Fruit fly (Drosophila melanogaster) whole organism, embryonic: ENCODE results near the gene CG34265.

Source experiments
- BEAF-32 ChIP-seq: fragments of 200-800 bp; sonication (Bioruptor generic); optimal IDR thresholded peaks from 3 replicates; lab custom pipeline; 2017; ENCODE audit warnings: missing biosample characterization, missing genetic modification characterization, mild to moderate bottlenecking, moderate library complexity, missing genetic modification reagents
- CG10366 ChIP-seq: fragments of 200-800 bp; sonication (Bioruptor generic); IDR thresholded peaks from 2 replicates; pipeline ENCODE4 v1.3.6; 2022; ENCODE audit warnings: missing biosample characterization, missing genetic modification characterization
- CG11085 ChIP-seq: fragments of 200-800 bp; sonication (Bioruptor generic); IDR thresholded peaks from 2 replicates; pipeline ENCODE4 v1.3.6; 2022; ENCODE audit warnings: missing biosample characterization, missing genetic modification characterization
- CG11398 ChIP-seq: fragments of 200-800 bp; sonication (Bioruptor generic); optimal IDR thresholded peaks from 2 replicates; lab custom pipeline; 2016; ENCODE audit warnings: missing biosample characterization, missing genetic modification characterization
- CG11560 ChIP-seq: fragments of 200-800 bp; sonication (Bioruptor generic); IDR thresholded peaks from 3 replicates; pipeline ENCODE4 v1.3.6; 2022; ENCODE audit warnings: missing biosample characterization, missing genetic modification characterization
- CG11723 ChIP-seq: fragments of 200-800 bp; sonication (Bioruptor generic); optimal IDR thresholded peaks from 2 replicates; lab custom pipeline; 2017; ENCODE audit warnings: missing biosample characterization, mild to moderate bottlenecking, missing genetic modification characterization
- CG12104 ChIP-seq: fragments of 200-800 bp; sonication (Bioruptor generic); optimal IDR thresholded peaks from 3 replicates; lab custom pipeline; 2016; ENCODE audit warnings: missing biosample characterization, missing genetic modification characterization
- CG15601 ChIP-seq: fragments of 200-800 bp; sonication (Bioruptor generic); optimal IDR thresholded peaks from 3 replicates; lab custom pipeline; 2019; ENCODE audit warnings: missing biosample characterization, mild to moderate bottlenecking, missing genetic modification characterization, moderate library complexity
- CG1647 ChIP-seq: fragments of 200-800 bp; sonication (Bioruptor generic); optimal IDR thresholded peaks from 3 replicates; lab custom pipeline; 2016; ENCODE audit warnings: missing biosample characterization, missing genetic modification characterization
- CG16779 ChIP-seq: fragments of 200-800 bp; sonication (Bioruptor generic); IDR thresholded peaks from 2 replicates; pipeline ENCODE4 v1.3.6; 2022; ENCODE audit warnings: missing biosample characterization, missing genetic modification characterization
- CG17328 ChIP-seq: fragments of 200-800 bp; sonication (Bioruptor generic); IDR thresholded peaks from 2 replicates; pipeline ENCODE4 v1.3.6; 2022; ENCODE audit warnings: missing biosample characterization, missing genetic modification characterization
- CG17385 ChIP-seq: fragments of 200-800 bp; sonication (Bioruptor generic); optimal IDR thresholded peaks from 3 replicates; lab custom pipeline; 2018; ENCODE audit warnings: missing biosample characterization, mild to moderate bottlenecking, missing genetic modification characterization
- CG18011 ChIP-seq: fragments of 200-800 bp; sonication (Bioruptor generic); optimal IDR thresholded peaks from 2 replicates; lab custom pipeline; 2017; ENCODE audit warnings: missing biosample characterization, missing genetic modification characterization, mild to moderate bottlenecking, moderate library complexity, missing genotype
- CG34224 ChIP-seq: fragments of 200-800 bp; sonication (Bioruptor generic); IDR thresholded peaks from 3 replicates; pipeline ENCODE4 v1.3.6; 2022; ENCODE audit warnings: missing biosample characterization, missing genetic modification characterization; ENCODE audit not compliant: partially characterized antibody
- CG3995 ChIP-seq: fragments of 200-800 bp; sonication (Bioruptor generic); optimal IDR thresholded peaks from 3 replicates; lab custom pipeline; 2016; ENCODE audit warnings: missing biosample characterization, missing genetic modification characterization
- CG4282 ChIP-seq: fragments of 200-800 bp; sonication (Bioruptor generic); optimal IDR thresholded peaks from 2 replicates; lab custom pipeline; 2016; ENCODE audit warnings: missing biosample characterization, missing genetic modification characterization
- CG7745 ChIP-seq: fragments of 200-800 bp; sonication (Bioruptor generic); optimal IDR thresholded peaks from 2 replicates; lab custom pipeline; 2018; ENCODE audit warnings: missing biosample characterization, mild to moderate bottlenecking, missing genetic modification characterization, moderate library complexity
- CG7786 ChIP-seq: fragments of 200-800 bp; sonication (Bioruptor generic); optimal IDR thresholded peaks from 2 replicates; lab custom pipeline; 2016; ENCODE audit warnings: missing biosample characterization, missing genetic modification characterization
- CG7839 ChIP-seq: fragments of 200-800 bp; sonication (Bioruptor generic); optimal IDR thresholded peaks from 3 replicates; lab custom pipeline; 2018; ENCODE audit warnings: missing biosample characterization, mild to moderate bottlenecking, missing genetic modification characterization, moderate library complexity
- CG8924 ChIP-seq: fragments of 200-800 bp; optimal IDR thresholded peaks from 3 replicates; lab custom pipeline; 2019; ENCODE audit warnings: missing biosample characterization, mild to moderate bottlenecking, missing genetic modification characterization, moderate library complexity
- CG9437 ChIP-seq: fragments of 200-800 bp; sonication (Bioruptor generic); optimal IDR thresholded peaks from 2 replicates; lab custom pipeline; 2018; ENCODE audit warnings: missing biosample characterization, mild to moderate bottlenecking, missing genetic modification characterization
- CHES-1-like ChIP-seq: fragments of 200-800 bp; sonication (Bioruptor generic); optimal IDR thresholded peaks from 2 replicates; lab custom pipeline; 2016; ENCODE audit warnings: missing biosample characterization, missing genetic modification characterization
- Dek ChIP-seq: fragments of 200-800 bp; sonication (Bioruptor generic); optimal IDR thresholded peaks from 3 replicates; lab custom pipeline; 2019; ENCODE audit warnings: missing biosample characterization, mild to moderate bottlenecking, missing genetic modification characterization, moderate library complexity
- Dref ChIP-seq: fragments of 200-800 bp; sonication (Bioruptor generic); IDR thresholded peaks from 2 replicates; pipeline ENCODE4 v1.3.6; 2022; ENCODE audit warnings: missing biosample characterization, missing genetic modification characterization
- HLH54F ChIP-seq: fragments of 200-800 bp; sonication (Bioruptor generic); optimal IDR thresholded peaks from 3 replicates; lab custom pipeline; 2016; ENCODE audit warnings: missing biosample characterization, missing genetic modification characterization
- Hmr ChIP-seq: fragments of 200-800 bp; sonication (Bioruptor generic); optimal IDR thresholded peaks from 3 replicates; lab custom pipeline; 2017; ENCODE audit warnings: mild to moderate bottlenecking, missing biosample characterization, missing genetic modification reagents, missing genetic modification characterization
- Hr78 ChIP-seq, 2 experiments: fragments of 200-800 bp in 1 of 2; fragments of >200 bp in 1 of 2; sonication (Bioruptor generic) in 1 of 2; optimal IDR thresholded peaks; 2 replicates each; lab custom pipeline; 2017 to 2019; ENCODE audit warnings: missing biosample characterization in 2 of 2, missing genetic modification characterization in 2 of 2, mild to moderate bottlenecking in 1 of 2, moderate library complexity in 1 of 2
- Mes4 ChIP-seq: fragments of 200-800 bp; sonication (Bioruptor generic); optimal IDR thresholded peaks from 2 replicates; lab custom pipeline; 2016; ENCODE audit warnings: missing biosample characterization, missing genetic modification characterization
- NFAT ChIP-seq: fragments of 200-800 bp; sonication (Bioruptor generic); IDR thresholded peaks from 2 replicates; pipeline ENCODE4 v1.3.6; 2022; ENCODE audit warnings: missing biosample characterization, missing genetic modification characterization
- Optix ChIP-seq: fragments of 200-800 bp; sonication (Bioruptor generic); IDR thresholded peaks from 3 replicates; pipeline ENCODE4 v1.3.6; 2022; ENCODE audit warnings: missing biosample characterization, missing genetic modification characterization
- Rx ChIP-seq: fragments of 200-800 bp; sonication (Bioruptor generic); IDR thresholded peaks from 2 replicates; pipeline ENCODE4 v1.3.6; 2022; ENCODE audit warnings: missing biosample characterization, missing genetic modification characterization
- Sox102F ChIP-seq: fragments of 200-800 bp; sonication (Bioruptor generic); optimal IDR thresholded peaks from 2 replicates; lab custom pipeline; 2018; ENCODE audit warnings: missing biosample characterization, mild to moderate bottlenecking, missing genetic modification characterization, moderate library complexity
- Trl ChIP-seq, 3 experiments: fragments of >200 bp in 2 of 3; fragments of 200-800 bp in 1 of 3; sonication (Bioruptor generic) in 1 of 3; optimal IDR thresholded peaks; 2 replicates in 1 of 3; 3 replicates in 2 of 3; lab custom pipeline; 2016 to 2017; ENCODE audit warnings: missing biosample characterization in 1 of 3, missing genetic modification characterization in 1 of 3
- YL-1 ChIP-seq: fragments of 200-800 bp; sonication (Bioruptor generic); optimal IDR thresholded peaks from 3 replicates; lab custom pipeline; 2017; ENCODE audit warnings: missing biosample characterization, mild to moderate bottlenecking, missing genetic modification characterization
- ase ChIP-seq: fragments of 200-800 bp; sonication (Bioruptor generic); IDR thresholded peaks from 3 replicates; pipeline ENCODE4 v1.3.6; 2022; ENCODE audit warnings: missing biosample characterization, missing genetic modification characterization
- btn ChIP-seq: fragments of 200-800 bp; sonication (Bioruptor generic); optimal IDR thresholded peaks from 2 replicates; lab custom pipeline; 2016; ENCODE audit warnings: missing biosample characterization, missing genetic modification characterization
- crol ChIP-seq: fragments of 200-800 bp; sonication (Bioruptor generic); IDR thresholded peaks from 2 replicates; pipeline ENCODE4 v1.3.6; 2022; ENCODE audit warnings: missing biosample characterization, missing genetic modification characterization
- da ChIP-seq: fragments of 200-800 bp; sonication (Bioruptor generic); optimal IDR thresholded peaks from 2 replicates; lab custom pipeline; 2016; ENCODE audit warnings: missing biosample characterization, missing genetic modification characterization
- disco-r ChIP-seq: fragments of 200-800 bp; sonication (Bioruptor generic); optimal IDR thresholded peaks from 2 replicates; lab custom pipeline; 2016; ENCODE audit warnings: missing biosample characterization, missing genetic modification characterization
- fd3F ChIP-seq: fragments of 200-800 bp; sonication (Bioruptor generic); optimal IDR thresholded peaks from 2 replicates; lab custom pipeline; 2018; ENCODE audit warnings: missing biosample characterization, mild to moderate bottlenecking, missing genetic modification characterization, moderate library complexity
- grn ChIP-seq: fragments of 200-800 bp; sonication (Bioruptor generic); optimal IDR thresholded peaks from 3 replicates; lab custom pipeline; 2017; ENCODE audit warnings: missing biosample characterization, missing genetic modification characterization
- gsb-n ChIP-seq: fragments of 200-800 bp; sonication (Bioruptor generic); optimal IDR thresholded peaks from 3 replicates; lab custom pipeline; 2018; ENCODE audit warnings: missing biosample characterization, mild to moderate bottlenecking, missing genetic modification characterization
- klu ChIP-seq: fragments of 200-800 bp; sonication (Bioruptor generic); IDR thresholded peaks from 2 replicates; pipeline ENCODE4 v1.3.6; 2022; ENCODE audit warnings: missing biosample characterization, missing genetic modification characterization
- luna ChIP-seq: fragments of 200-800 bp; sonication (Bioruptor generic); optimal IDR thresholded peaks from 2 replicates; lab custom pipeline; 2016; ENCODE audit warnings: missing biosample characterization, missing genetic modification characterization
- pum ChIP-seq: fragments of 200-800 bp; sonication (Bioruptor generic); optimal IDR thresholded peaks from 2 replicates; lab custom pipeline; 2016; ENCODE audit warnings: missing biosample characterization, missing genetic modification characterization
- sisA ChIP-seq: fragments of 200-800 bp; sonication (Bioruptor generic); IDR thresholded peaks from 2 replicates; pipeline ENCODE4 v1.3.6; 2022; ENCODE audit warnings: missing biosample characterization, missing genetic modification characterization
- slp2 ChIP-seq: fragments of 200-800 bp; sonication (Bioruptor generic); optimal IDR thresholded peaks from 2 replicates; lab custom pipeline; 2016; ENCODE audit warnings: missing biosample characterization, missing genetic modification characterization
- stwl ChIP-seq: fragments of 200-800 bp; sonication (Bioruptor generic); optimal IDR thresholded peaks from 3 replicates; lab custom pipeline; 2018; ENCODE audit warnings: missing biosample characterization, mild to moderate bottlenecking, missing genetic modification characterization, moderate library complexity
- unc-4 ChIP-seq: fragments of 200-800 bp; sonication (Bioruptor generic); IDR thresholded peaks from 2 replicates; pipeline ENCODE4 v1.3.6; 2022; ENCODE audit warnings: missing biosample characterization, missing genetic modification characterization; ENCODE audit not compliant: partially characterized antibody

Gene CG34265

DNA sequence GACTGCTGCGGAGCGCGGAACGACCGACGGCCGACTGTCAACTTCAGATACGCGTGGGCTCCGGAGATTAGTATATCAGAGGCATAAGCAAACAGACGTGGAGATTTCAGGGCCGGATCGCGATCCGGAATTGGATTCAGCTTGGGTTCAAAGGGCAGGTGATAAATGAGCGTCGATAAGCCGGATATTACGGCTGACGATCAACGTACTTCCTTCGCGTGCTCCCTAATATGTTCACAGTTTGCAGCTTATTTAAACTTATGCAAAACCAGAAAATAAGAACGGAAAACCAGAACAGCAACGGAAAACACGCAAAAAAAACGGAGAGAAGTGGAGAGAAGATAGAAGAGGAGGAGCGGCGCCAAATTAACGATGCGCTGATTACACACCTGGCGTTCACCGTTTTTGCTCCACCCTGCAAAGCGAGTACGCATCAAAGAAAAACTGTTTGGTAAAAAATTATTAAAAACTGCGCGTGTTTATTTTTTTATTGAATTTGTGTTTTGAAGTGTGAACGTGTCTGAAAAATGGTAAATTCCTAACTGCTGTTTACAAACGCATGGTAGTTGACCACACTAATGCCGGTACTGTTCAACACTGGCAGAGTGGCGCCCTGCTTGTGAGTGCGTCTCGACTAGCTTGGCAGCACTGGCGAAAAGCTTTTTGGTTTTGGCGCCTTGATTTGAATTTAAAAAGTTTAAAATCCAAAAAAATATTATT is 29.1 kb upstream of the CG34265 start, which contains the start of gene CG17746 (continued):
- TF ChIP-seq CG16779 (GFP tag; lab: Robert Waterston, UW), result no peak
- no peak for TF ChIP-seq Rx
- TF ChIP-seq CG15601 (tag; lab: Kevin White, UChicago), result peak; percentile 53
- TF ChIP-seq CG12104 (GFP tag; lab: Kevin White, UChicago), result no peak
- peak; percentile 45; the same call in 1 of the 2 replicates for TF ChIP-seq Dref (GFP tag; lab: Robert Waterston, UW)
- TF ChIP-seq CG10366 (GFP tag; lab: Robert Waterston, UW), result no peak
- peak; percentile 25 for TF ChIP-seq da (GFP tag; lab: Kevin White, UChicago)
- TF ChIP-seq CG18011 (GFP tag; lab: Kevin White, UChicago), result no peak
- TF ChIP-seq Hr78 (GFP tag; optimal IDR thresholded peaks at IDR 0.05; lab: Kevin White, UChicago), result peak in 1 of 2 experiments; percentile 66
- peak; percentile 78 for TF ChIP-seq YL-1 (GFP tag; lab: Kevin White, UChicago)
- no peak for TF ChIP-seq klu
- no peak for TF ChIP-seq grn
- no peak for TF ChIP-seq ase (GFP tag; lab: Robert Waterston, UW)
- peak; percentile 48 for TF ChIP-seq BEAF-32 (GFP tag; lab: Kevin White, UChicago)
- peak; percentile 26; the same call in 1 of the 2 replicates for TF ChIP-seq sisA (GFP tag; lab: Robert Waterston, UW)
- no peak for TF ChIP-seq CG7745
- peak; percentile 55; the same call in 1 of the 2 replicates for TF ChIP-seq NFAT
- TF ChIP-seq CG11085 (GFP tag; lab: Robert Waterston, UW), result no peak
- TF ChIP-seq CG7839 (tag; lab: Kevin White, UChicago), result no peak
- peak; percentile 54 for TF ChIP-seq Dek
- no peak for TF ChIP-seq CG11723 (GFP tag; lab: Kevin White, UChicago)
- TF ChIP-seq HLH54F (GFP tag; lab: Kevin White, UChicago), result peak; percentile 32
- peak; percentile 68 for TF ChIP-seq Hmr
- peak; percentile 41; the same call in 1 of the 2 replicates for TF ChIP-seq unc-4 (GFP tag; lab: Robert Waterston, UW)
- TF ChIP-seq pum (GFP tag; lab: Kevin White, UChicago), result peak; percentile 18
- no peak for TF ChIP-seq slp2 (GFP tag; lab: Kevin White, UChicago)
- TF ChIP-seq btn (GFP tag; lab: Kevin White, UChicago), result no peak
- TF ChIP-seq CG17385, result no peak
- peak; percentile 59; the same call in 2 of the 3 replicates for TF ChIP-seq CG34224 (GFP tag; lab: Robert Waterston, UW)
- TF ChIP-seq CHES-1-like (GFP tag; lab: Kevin White, UChicago), result peak; percentile 79
- no peak for TF ChIP-seq crol (GFP tag; lab: Robert Waterston, UW)
- TF ChIP-seq Optix (GFP tag; lab: Robert Waterston, UW), result no peak
- TF ChIP-seq CG8924, result peak; percentile 10
- peak; percentile 27 for TF ChIP-seq CG7786 (GFP tag; lab: Kevin White, UChicago)
- no peak for TF ChIP-seq gsb-n
- TF ChIP-seq luna (GFP tag; lab: Kevin White, UChicago), result no peak
- TF ChIP-seq CG17328 (GFP tag; lab: Robert Waterston, UW), result no peak
- peak; percentile 72 for TF ChIP-seq CG4282 (GFP tag; lab: Kevin White, UChicago)
- TF ChIP-seq CG3995, result peak; percentile 1
- peak; percentile 5 for TF ChIP-seq Mes4 (GFP tag; lab: Kevin White, UChicago)
- TF ChIP-seq disco-r (GFP tag; lab: Kevin White, UChicago), result no peak
- peak; percentile 15 for TF ChIP-seq CG1647
- no peak for TF ChIP-seq Sox102F
- TF ChIP-seq Trl (optimal IDR thresholded peaks at IDR 0.05; lab: Kevin White, UChicago), result peak in 1 of 2 experiments; percentile 10
- peak; percentile 38 for TF ChIP-seq Trl (GFP tag; optimal IDR thresholded peaks at IDR 0.05; lab: Kevin White, UChicago)
- peak; percentile 100 for TF ChIP-seq stwl
- TF ChIP-seq CG11398 (GFP tag; lab: Kevin White, UChicago), result peak; percentile 4
- TF ChIP-seq fd3F (GFP tag; lab: Kevin White, UChicago), result no peak
- no peak for TF ChIP-seq CG11560 (tag; lab: Robert Waterston, UW)
- TF ChIP-seq CG9437 (GFP tag; lab: Kevin White, UChicago), result no peak
